Fruit fly (Drosophila melanogaster) whole organism, embryonic: ENCODE results near the gene Pdi.
A peak's percentile ranks its signal among the peaks of the same experiment; 100 is the strongest.

Experiments
- CG10959 ChIP-seq: fragments of 200-800 bp; sonication (Bioruptor generic); IDR thresholded peaks from 2 replicates; pipeline ENCODE4 v1.3.6; 2022; ENCODE audit warnings: missing biosample characterization, missing genetic modification characterization
- CG32532 ChIP-seq: fragments of 200-800 bp; sonication (Bioruptor generic); IDR thresholded peaks from 2 replicates; pipeline ENCODE4 v1.3.6; 2022; ENCODE audit warnings: missing biosample characterization, missing genetic modification characterization
- H2.0 ChIP-seq: fragments of 200-800 bp; sonication (Bioruptor generic); IDR thresholded peaks from 2 replicates; pipeline ENCODE4 v1.3.6; 2022; ENCODE audit warnings: missing biosample characterization, missing genetic modification characterization
- ap ChIP-seq: fragments of 200-800 bp; sonication (Bioruptor generic); IDR thresholded peaks from 2 replicates; pipeline ENCODE4 v1.3.6; 2022; ENCODE audit warnings: missing biosample characterization, missing genetic modification characterization
- eyg ChIP-seq: fragments of 200-800 bp; sonication (Bioruptor generic); optimal IDR thresholded peaks from 3 replicates; lab custom pipeline; 2016; ENCODE audit warnings: missing biosample characterization, missing genetic modification characterization
- gcm ChIP-seq: fragments of 200-800 bp; sonication (Bioruptor generic); optimal IDR thresholded peaks from 2 replicates; lab custom pipeline; 2019; ENCODE audit warnings: missing biosample characterization, mild to moderate bottlenecking, missing genetic modification characterization, moderate library complexity
- gsb ChIP-seq: fragments of 200-800 bp; sonication (Bioruptor generic); IDR thresholded peaks from 2 replicates; pipeline ENCODE4 v1.3.6; 2022; ENCODE audit warnings: missing biosample characterization, missing genetic modification characterization

DNA sequence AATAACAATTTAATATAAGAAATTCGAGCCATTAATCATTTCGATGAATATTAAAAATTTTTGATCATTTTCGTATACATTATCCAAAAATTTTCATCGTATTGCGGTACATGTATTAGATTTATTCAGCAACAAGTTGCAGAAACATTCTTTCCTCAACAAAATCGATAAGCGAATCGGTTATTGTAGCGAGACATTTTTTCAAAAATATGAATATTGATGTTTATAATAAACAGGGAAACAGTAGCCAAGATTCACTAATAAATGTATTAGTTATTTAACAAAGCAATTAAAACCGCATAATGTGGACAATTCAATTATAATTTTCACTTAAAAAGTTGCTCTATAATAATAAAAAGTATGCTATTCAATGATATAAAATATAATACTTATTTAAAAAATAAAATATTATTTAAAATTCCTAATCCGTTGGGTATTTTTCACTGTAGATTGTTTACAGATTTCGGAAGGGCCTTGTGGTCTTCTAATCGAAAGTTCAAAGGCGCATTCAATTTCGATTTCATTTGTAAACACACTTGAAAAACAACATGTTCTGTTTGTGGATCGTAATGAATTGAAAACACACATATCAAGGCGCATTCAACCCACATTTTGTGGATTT is 53.4 kb downstream of the Pdi start:
- TF ChIP-seq CG32532 (GFP tag; lab: Robert Waterston, UW) (no peak), gsb (no peak), H2.0 (GFP tag; lab: Robert Waterston, UW) (no peak), gcm (GFP tag; lab: Kevin White, UChicago) (peak; percentile 7), eyg (GFP tag; lab: Kevin White, UChicago) (no peak), ap (GFP tag; lab: Robert Waterston, UW) (no peak), CG10959 (GFP tag; lab: Robert Waterston, UW) (no peak)
